Fruit fly (Drosophila melanogaster) whole organism, pupa: ENCODE measurements around the gene Smyd4-2.

Experiments
- CG10348 ChIP-seq: fragments of 200-800 bp; sonication (Bioruptor generic); IDR thresholded peaks from 2 replicates; pipeline ENCODE4 v1.3.6; 2022; ENCODE audit warnings: missing biosample characterization, missing genetic modification characterization
- CG12605 ChIP-seq: fragments of 200-800 bp; sonication (Bioruptor generic); IDR thresholded peaks from 2 replicates; pipeline ENCODE4 v1.3.6; 2022; ENCODE audit warnings: missing biosample characterization, missing genetic modification characterization
- CG13204 ChIP-seq: fragments of 200-800 bp; sonication (Bioruptor generic); optimal IDR thresholded peaks from 2 replicates; lab custom pipeline; 2018; ENCODE audit warnings: missing biosample characterization, mild to moderate bottlenecking, missing genetic modification characterization, moderate library complexity
- CG14655 ChIP-seq: fragments of 200-800 bp; sonication (Bioruptor generic); optimal IDR thresholded peaks from 3 replicates; lab custom pipeline; 2017; ENCODE audit warnings: mild to moderate bottlenecking, missing biosample characterization, missing genetic modification reagents, missing genetic modification characterization
- CG15710 ChIP-seq: fragments of 200-800 bp; sonication (Bioruptor generic); optimal IDR thresholded peaks from 2 replicates; lab custom pipeline; 2018; ENCODE audit warnings: missing biosample characterization, mild to moderate bottlenecking, missing genetic modification characterization, moderate library complexity
- CG17806 ChIP-seq: fragments of 200-800 bp; sonication (Bioruptor generic); optimal IDR thresholded peaks from 2 replicates; lab custom pipeline; 2018; ENCODE audit warnings: missing biosample characterization, mild to moderate bottlenecking, missing genetic modification characterization, moderate library complexity
- CG32121 ChIP-seq: fragments of 200-800 bp; sonication (Bioruptor generic); IDR thresholded peaks from 2 replicates; pipeline ENCODE4 v1.3.6; 2022; ENCODE audit warnings: missing biosample characterization, missing genetic modification characterization
- CG34367 ChIP-seq: fragments of 200-800 bp; sonication (Bioruptor generic); optimal IDR thresholded peaks from 2 replicates; lab custom pipeline; 2018; ENCODE audit warnings: missing biosample characterization, mild to moderate bottlenecking, missing genetic modification characterization
- CG4496 ChIP-seq: fragments of 200-800 bp; sonication (Bioruptor generic); IDR thresholded peaks from 3 replicates; pipeline ENCODE4 v1.3.6; 2022; ENCODE audit warnings: missing biosample characterization, missing genetic modification characterization
- CG8159 ChIP-seq: fragments of 200-800 bp; sonication (Bioruptor generic); optimal IDR thresholded peaks from 3 replicates; lab custom pipeline; 2018; ENCODE audit warnings: missing biosample characterization, mild to moderate bottlenecking, missing genetic modification characterization, moderate library complexity
- CG8301 ChIP-seq: fragments of 200-800 bp; sonication (Bioruptor generic); optimal IDR thresholded peaks from 2 replicates; lab custom pipeline; 2018; ENCODE audit warnings: missing biosample characterization, mild to moderate bottlenecking, missing genetic modification characterization
- CG9948 ChIP-seq: fragments of 200-800 bp; sonication (Bioruptor generic); optimal IDR thresholded peaks from 2 replicates; lab custom pipeline; 2018; ENCODE audit warnings: missing biosample characterization, mild to moderate bottlenecking, missing genetic modification characterization, moderate library complexity
- D1 ChIP-seq: fragments of 200-800 bp; sonication (Bioruptor generic); optimal IDR thresholded peaks from 2 replicates; lab custom pipeline; 2018; ENCODE audit warnings: missing biosample characterization, mild to moderate bottlenecking, missing genetic modification characterization, moderate library complexity
- EcR ChIP-seq: fragments of 200-800 bp; sonication (Bioruptor generic); optimal IDR thresholded peaks from 3 replicates; lab custom pipeline; 2019; ENCODE audit warnings: missing biosample characterization, missing genetic modification characterization, mild to moderate bottlenecking, moderate library complexity, missing genetic modification reagents
- Ets98B ChIP-seq: fragments of 200-800 bp; sonication (Bioruptor generic); IDR thresholded peaks from 2 replicates; pipeline ENCODE4 v1.3.6; 2022; ENCODE audit warnings: missing biosample characterization, missing genetic modification characterization
- Pif1A ChIP-seq: fragments of 200-800 bp; sonication (Bioruptor generic); optimal IDR thresholded peaks from 3 replicates; lab custom pipeline; 2016; ENCODE audit warnings: missing biosample characterization, missing genetic modification characterization
- Pif1B ChIP-seq: fragments of 200-800 bp; sonication (Bioruptor generic); optimal IDR thresholded peaks from 3 replicates; lab custom pipeline; 2016; ENCODE audit warnings: missing biosample characterization, missing genetic modification characterization
- Snoo ChIP-seq: fragments of 200-800 bp; sonication (Bioruptor generic); optimal IDR thresholded peaks from 3 replicates; lab custom pipeline; 2017; ENCODE audit warnings: missing biosample characterization, mild to moderate bottlenecking, missing genetic modification characterization, inconsistent platforms
- fd96Ca ChIP-seq: fragments of 200-800 bp; sonication (Bioruptor generic); IDR thresholded peaks from 3 replicates; pipeline ENCODE4 v1.3.6; 2022; ENCODE audit warnings: missing biosample characterization, missing genetic modification characterization
- gl ChIP-seq: fragments of 200-800 bp; sonication (Bioruptor generic); optimal IDR thresholded peaks from 2 replicates; lab custom pipeline; 2018; ENCODE audit warnings: missing biosample characterization, mild to moderate bottlenecking, missing genetic modification characterization
- rn ChIP-seq: fragments of 200-800 bp; sonication (Bioruptor generic); IDR thresholded peaks from 2 replicates; pipeline ENCODE4 v1.3.6; 2022; ENCODE audit warnings: missing biosample characterization, missing genetic modification characterization

Gene Smyd4-2

dm6 chr3L:12433710-12434109, 32.0 kb upstream of the Smyd4-2 start:
- TF ChIP-seq fd96Ca (GFP tag; lab: Robert Waterston, UW) (0 out of 3 replicates have a peak, but pooled peaks have one; percentile 31), gl (no peak)

DNA sequence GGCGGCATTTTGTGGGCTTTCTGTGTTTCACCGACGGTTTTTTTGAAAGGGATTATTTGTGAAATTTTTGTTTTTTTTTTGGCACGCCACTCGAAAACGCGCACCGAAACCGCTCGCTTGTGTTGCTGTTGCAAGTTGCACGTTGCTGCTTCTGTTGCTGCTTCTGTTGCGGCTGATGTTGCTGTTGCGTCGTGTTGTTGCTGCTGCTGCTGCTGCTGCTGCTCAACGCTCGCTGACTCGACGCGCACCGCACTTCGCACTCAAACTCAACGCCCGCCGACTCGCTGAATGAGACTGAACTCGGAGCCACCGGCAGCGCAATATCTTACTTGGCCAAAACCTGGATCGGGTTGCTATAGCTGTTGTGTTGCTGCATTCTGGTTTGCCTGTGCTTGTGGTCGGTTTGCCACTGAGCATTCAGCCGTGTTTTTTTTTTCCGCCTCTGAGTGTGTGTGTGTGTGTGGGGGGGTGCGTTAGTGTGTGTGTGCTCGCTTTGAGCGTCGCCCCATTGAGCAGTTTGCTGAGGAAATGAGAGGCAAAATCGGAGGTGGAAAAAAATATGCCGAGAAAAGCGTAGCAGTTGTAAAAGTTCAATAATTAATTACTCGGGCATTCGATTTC, 30.8 kb upstream of the Smyd4-2 start, which contains the start of gene toe:
TSS of gene toe (minus strand) at position 277 of the 621 bp plus-strand sequence.
- no peak for TF ChIP-seq Pif1B
- no peak for TF ChIP-seq CG8159 (tag; lab: Kevin White, UChicago)
- TF ChIP-seq gl = no peak
- TF ChIP-seq CG15710 (tag; lab: Kevin White, UChicago) = no peak
- TF ChIP-seq D1 = no peak
- TF ChIP-seq CG13204 (GFP tag; lab: Kevin White, UChicago) = no peak
- TF ChIP-seq CG17806 (tag; lab: Kevin White, UChicago) = no peak
- TF ChIP-seq Ets98B = no peak
- TF ChIP-seq Snoo (tag; lab: Kevin White, UChicago) = no peak
- no peak for TF ChIP-seq CG32121
- TF ChIP-seq CG34367 (tag; lab: Kevin White, UChicago) = no peak
- TF ChIP-seq rn = no peak
- TF ChIP-seq CG4496 = no peak
- no peak for TF ChIP-seq CG10348 (GFP tag; lab: Robert Waterston, UW)
- TF ChIP-seq fd96Ca (GFP tag; lab: Robert Waterston, UW) = no peak
- no peak for TF ChIP-seq CG14655 (GFP tag; lab: Kevin White, UChicago)
- no peak for TF ChIP-seq CG9948
- TF ChIP-seq EcR (GFP tag; lab: Kevin White, UChicago) = no peak
- no peak for TF ChIP-seq Pif1A
- TF ChIP-seq, all 21 proteins: peak for 0

DNA sequence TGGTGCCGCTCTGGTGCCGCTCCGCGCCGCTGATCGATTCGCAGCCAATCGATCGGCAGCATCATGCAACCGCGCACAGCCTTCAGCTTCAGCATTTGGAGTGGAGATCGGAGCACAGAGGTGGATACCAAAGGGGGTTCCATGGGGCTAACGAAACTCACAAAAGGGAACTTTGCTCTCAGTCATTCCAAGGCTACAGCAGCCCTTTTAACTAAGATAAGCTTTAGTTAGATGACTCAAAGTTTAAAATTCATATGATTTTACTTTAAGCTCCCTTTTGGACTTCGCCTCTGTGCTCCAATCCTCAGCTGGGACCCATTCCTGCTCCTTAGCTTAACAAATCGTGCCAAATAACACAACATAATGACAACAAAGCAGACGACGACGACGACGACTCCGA, 18.7 kb upstream of the Smyd4-2 start:
- TF ChIP-seq CG17806 (tag; lab: Kevin White, UChicago) (peak; percentile 2), CG8159 (tag; lab: Kevin White, UChicago) (peak; percentile 43), Pif1B (no peak)

dm6 chr3L:12417341-12417740, 15.6 kb upstream of the Smyd4-2 start, which contains the start of gene ArfGAP1:
TSS of gene ArfGAP1 (minus strand) at chr3L:12417580.
- TF ChIP-seq Ets98B = peak; percentile 40
- TF ChIP-seq fd96Ca (GFP tag; lab: Robert Waterston, UW) = 0 out of 3 replicates have a peak, but pooled peaks have one; percentile 19
- TF ChIP-seq Pif1B = no peak
- 0 out of 2 replicates have a peak, but pooled peaks have one; percentile 11 for TF ChIP-seq CG32121
- TF ChIP-seq CG4496 = peak; percentile 33; the same call in 1 of the 3 replicates

DNA sequence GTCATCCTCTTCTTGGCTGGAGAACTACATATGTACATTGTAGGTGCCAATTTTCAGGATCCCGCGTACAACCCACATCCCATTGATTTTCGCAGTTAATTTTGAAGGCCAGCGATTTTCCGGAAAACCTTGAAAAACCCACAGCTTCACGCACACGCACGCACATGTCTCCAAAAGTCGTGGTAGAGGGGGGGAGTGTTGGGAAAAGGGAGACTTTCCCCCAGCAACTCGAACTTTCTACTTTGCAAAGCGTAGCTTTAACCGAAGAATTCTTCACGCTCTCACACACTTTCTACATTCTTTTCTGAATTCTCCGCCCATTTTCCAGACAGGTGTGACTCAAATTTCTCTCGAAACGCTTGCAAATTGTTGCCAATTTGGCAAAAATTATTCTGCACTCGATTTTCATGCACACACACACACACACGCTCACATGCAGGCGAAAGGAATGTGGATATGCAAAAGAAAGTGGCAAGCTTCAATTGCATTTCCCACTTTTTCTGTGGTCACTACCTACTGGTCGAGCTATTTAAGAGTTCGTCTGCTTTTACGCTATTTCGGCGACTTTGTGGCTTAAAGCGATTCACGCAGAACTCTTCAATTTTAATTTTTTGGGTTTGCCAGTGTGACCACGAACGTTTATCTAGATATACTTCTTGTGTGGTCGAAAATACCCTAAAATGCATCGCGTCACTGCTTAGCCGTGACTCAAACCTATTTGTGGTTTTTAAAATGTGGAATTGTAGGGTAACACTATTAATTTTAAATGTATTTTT, 12.6 kb upstream of the Smyd4-2 start, which contains the start of gene SCaMC:
TSS of gene SCaMC (minus strand) at position 654 of the 776 bp plus-strand sequence.
- TF ChIP-seq CG34367 (tag; lab: Kevin White, UChicago) (no peak), rn (no peak), Pif1B (no peak), EcR (GFP tag; lab: Kevin White, UChicago) (no peak), CG15710 (tag; lab: Kevin White, UChicago) (no peak), D1 (no peak), CG8301 (tag; lab: Kevin White, UChicago) (no peak), gl (no peak), CG12605 (GFP tag; lab: Robert Waterston, UW) (no peak), CG10348 (GFP tag; lab: Robert Waterston, UW) (no peak), CG32121 (no peak), CG9948 (no peak), CG4496 (no peak), CG13204 (GFP tag; lab: Kevin White, UChicago) (no peak), CG17806 (tag; lab: Kevin White, UChicago) (no peak), fd96Ca (GFP tag; lab: Robert Waterston, UW) (no peak), Pif1A (no peak), Ets98B (no peak), Snoo (tag; lab: Kevin White, UChicago) (no peak), CG8159 (tag; lab: Kevin White, UChicago) (no peak)

DNA sequence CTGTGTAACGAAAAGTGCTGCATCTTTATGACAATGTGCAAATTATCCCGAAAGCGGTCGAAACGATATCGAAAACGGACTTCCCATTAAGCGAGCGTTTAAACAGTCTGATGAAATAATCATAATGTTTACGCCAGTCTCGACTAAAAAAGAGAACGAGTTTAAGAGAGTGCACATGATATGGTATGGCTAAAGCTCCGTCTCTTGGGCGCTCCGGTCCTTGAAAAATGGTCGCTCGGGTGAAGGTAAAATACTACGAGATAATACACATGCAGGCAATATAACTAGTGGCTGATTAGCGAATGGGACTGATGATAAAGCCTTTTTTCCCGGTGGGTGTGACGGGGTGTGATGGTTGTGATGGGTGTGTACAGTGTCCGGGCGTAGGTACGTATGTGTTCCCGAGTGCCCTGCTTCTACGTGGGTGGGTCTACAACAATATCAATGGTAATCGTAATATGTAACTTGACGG, 9.5 kb upstream of the Smyd4-2 start:
- no peak for TF ChIP-seq Snoo (tag; lab: Kevin White, UChicago)
- peak; percentile 78 for TF ChIP-seq EcR (GFP tag; lab: Kevin White, UChicago)
